Fruit fly (Drosophila melanogaster) whole organism, embryonic: Measurements from ENCODE around the gene gdl.

Source experiments
- cg ChIP-seq: fragments of 200-800 bp; sonication (Bioruptor generic); optimal IDR thresholded peaks from 3 replicates; lab custom pipeline; 2019; ENCODE audit warnings: missing biosample characterization, mild to moderate bottlenecking, missing genetic modification characterization, moderate library complexity
- psq ChIP-seq: fragments of 200-800 bp; sonication (Bioruptor generic); optimal IDR thresholded peaks from 2 replicates; lab custom pipeline; 2017; ENCODE audit warnings: missing biosample characterization, missing genetic modification characterization

DNA sequence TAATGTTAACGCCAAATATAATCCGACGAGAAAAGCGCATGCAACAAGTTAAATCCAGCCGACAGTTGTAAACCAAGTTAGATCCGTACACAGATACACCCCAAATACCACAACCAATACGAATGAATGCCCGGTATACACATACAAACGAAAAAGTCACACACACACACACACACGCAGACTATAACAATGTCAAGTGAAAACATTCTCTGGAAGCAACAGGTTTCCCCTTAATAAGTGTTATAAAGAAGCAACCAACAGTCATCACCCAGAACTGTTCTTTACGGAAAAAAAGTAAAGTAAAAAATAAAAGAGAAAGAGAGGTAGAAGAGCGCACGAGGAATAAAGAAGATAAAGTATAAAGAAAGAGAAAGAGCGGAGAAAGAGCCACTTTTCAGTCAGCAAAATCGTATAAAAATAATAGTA lies 26.6 kb downstream of the gdl start:
- TF ChIP-seq psq (GFP tag; lab: Kevin White, UChicago) (no peak), cg (GFP tag; lab: Kevin White, UChicago) (peak; percentile 86)
